Fruit fly (Drosophila melanogaster) S2 (cell line): ENCODE data around the gene CG1309.

ENCODE experiments used
- CG8478 ChIP-seq: fragments of >200 bp; optimal IDR thresholded peaks from 2 replicates; lab custom pipeline; 2018
- CTCF ChIP-seq, 2 experiments: fragments of >200 bp; optimal IDR thresholded peaks; 2 replicates each; lab custom pipeline; 2018

- no peak for TF ChIP-seq CTCF (optimal IDR thresholded peaks at IDR 0.05; lab: Kevin White, UChicago)
- TF ChIP-seq CG8478: no peak
Measured at dm6 chr3L:4307691-4308383, 48.6 kb downstream of the CG1309 start, which contains the start of gene dyl.
